Worm (Caenorhabditis elegans): ENCODE measurements around the gene F31F7.1.

DNA sequence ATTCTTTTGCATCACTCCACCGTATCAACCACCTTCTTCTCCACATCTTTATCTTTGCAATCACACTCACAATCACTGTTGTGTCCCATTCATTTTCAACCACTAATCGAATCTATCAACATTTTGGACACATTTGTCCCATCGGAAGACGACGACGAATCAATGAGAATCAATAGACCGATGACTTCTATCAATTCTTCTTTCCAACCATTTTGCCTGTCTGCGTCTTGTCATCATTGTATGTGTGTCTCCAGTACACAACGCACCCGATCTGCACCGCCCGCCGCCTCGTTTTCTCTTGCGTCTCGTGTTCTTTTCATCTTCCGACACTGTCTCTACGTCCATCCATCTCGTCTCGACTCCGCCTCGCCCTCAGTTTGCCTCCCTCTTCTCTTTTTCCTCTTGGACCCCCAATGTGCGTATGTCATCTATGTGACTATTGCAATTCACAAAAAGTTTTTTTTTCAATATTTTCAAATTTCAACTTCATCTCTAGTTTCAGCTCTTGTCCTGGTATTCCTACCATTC, 29.7 kb upstream of the F31F7.1 start, which contains the start of gene dmd-7:
- TF ChIP-seq atf-7 (tag; optimal IDR thresholded peaks at IDR 0.05): peak; percentile 75
- TF ChIP-seq hlh-12 (tag; optimal IDR thresholded peaks at IDR 0.05): no peak
- TF ChIP-seq ztf-28 (GFP tag; IDR thresholded peaks at IDR 0.05): no peak
- TF ChIP-seq F33H1.4 (GFP tag; IDR thresholded peaks at IDR 0.05): no peak
- TF ChIP-seq lir-1 (GFP tag; conservative IDR thresholded peaks at IDR 0.05): no peak; the same call in 1 of the 2 replicates
- TF ChIP-seq lsl-1 (GFP tag; optimal IDR thresholded peaks at IDR 0.05): no peak

Data from whole organism, young adult.